Fruit fly (Drosophila melanogaster): ENCODE results near the gene Mcm10.

DNA sequence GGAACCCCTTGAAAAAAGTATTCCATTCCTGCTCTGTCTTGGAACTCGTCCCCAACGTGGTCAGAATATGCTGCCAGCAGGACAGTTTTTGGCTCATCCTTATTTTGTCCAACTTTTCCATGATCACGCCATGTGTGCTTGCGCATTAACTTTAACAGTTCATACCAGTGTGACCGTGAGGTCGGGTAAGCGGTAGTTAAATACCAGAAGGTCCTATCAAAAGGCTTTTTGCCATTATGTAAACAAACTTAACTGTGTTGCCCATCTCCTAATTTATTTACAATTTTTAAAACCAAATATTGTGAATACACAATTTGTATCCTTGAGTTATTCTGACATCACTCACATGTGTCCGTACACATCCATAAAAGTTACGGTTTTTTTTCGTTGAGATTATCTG lies 31.5 kb upstream of the Mcm10 start, which contains the start of gene del:
- TF ChIP-seq CG8478 (optimal IDR thresholded peaks at IDR 0.05) = no peak
- TF ChIP-seq CTCF (optimal IDR thresholded peaks at IDR 0.05) = no peak

Data from S2 (cell line).